Fruit fly (Drosophila melanogaster) whole organism, embryonic: Measurements from ENCODE around the gene Sf3b6.

Source experiments
- Adf1 ChIP-seq: fragments of 200-800 bp; sonication (Bioruptor generic); IDR thresholded peaks from 2 replicates; pipeline ENCODE4 v1.3.6; 2022; ENCODE audit warnings: missing biosample characterization, missing genetic modification characterization
- B-H2 ChIP-seq: fragments of 200-800 bp; sonication (Bioruptor generic); optimal IDR thresholded peaks from 2 replicates; lab custom pipeline; 2018; ENCODE audit warnings: missing biosample characterization, mild to moderate bottlenecking, missing genetic modification characterization
- BEAF-32 ChIP-seq: fragments of 200-800 bp; sonication (Bioruptor generic); optimal IDR thresholded peaks from 3 replicates; lab custom pipeline; 2017; ENCODE audit warnings: missing biosample characterization, missing genetic modification characterization, mild to moderate bottlenecking, moderate library complexity, missing genetic modification reagents
- Bteb2 ChIP-seq: fragments of 200-800 bp; sonication (Bioruptor generic); optimal IDR thresholded peaks from 2 replicates; lab custom pipeline; 2016; ENCODE audit warnings: missing biosample characterization, missing genetic modification characterization
- CG12299 ChIP-seq: fragments of 200-800 bp; sonication (Bioruptor generic); optimal IDR thresholded peaks from 2 replicates; lab custom pipeline; 2018; ENCODE audit warnings: missing biosample characterization, mild to moderate bottlenecking, missing genetic modification characterization
- CG13775 ChIP-seq: fragments of 200-800 bp; sonication (Bioruptor generic); optimal IDR thresholded peaks from 3 replicates; lab custom pipeline; 2017; ENCODE audit warnings: missing biosample characterization, mild to moderate bottlenecking, missing genetic modification characterization
- CG13894 ChIP-seq: fragments of 200-800 bp; sonication (Bioruptor generic); optimal IDR thresholded peaks from 3 replicates; lab custom pipeline; 2018; ENCODE audit warnings: missing biosample characterization, mild to moderate bottlenecking, missing genetic modification characterization, moderate library complexity
- CG14441 ChIP-seq: fragments of 200-800 bp; sonication (Bioruptor generic); IDR thresholded peaks from 2 replicates; pipeline ENCODE4 v1.3.6; 2022; ENCODE audit warnings: missing biosample characterization, missing genetic modification characterization
- CG16815 ChIP-seq: fragments of 200-800 bp; sonication (Bioruptor generic); optimal IDR thresholded peaks from 3 replicates; lab custom pipeline; 2017; ENCODE audit warnings: missing biosample characterization, mild to moderate bottlenecking, missing genetic modification characterization
- CG18262 ChIP-seq: fragments of 200-800 bp; optimal IDR thresholded peaks from 3 replicates; lab custom pipeline; 2019; ENCODE audit warnings: missing biosample characterization, mild to moderate bottlenecking, missing genetic modification characterization, moderate library complexity
- CG18619 ChIP-seq: fragments of 200-800 bp; sonication (Bioruptor generic); optimal IDR thresholded peaks from 3 replicates; lab custom pipeline; 2017; ENCODE audit warnings: missing biosample characterization, mild to moderate bottlenecking, missing genetic modification characterization
- CG2120 ChIP-seq: fragments of 200-800 bp; sonication (Bioruptor generic); optimal IDR thresholded peaks from 3 replicates; lab custom pipeline; 2016; ENCODE audit warnings: missing biosample characterization, missing genetic modification characterization
- CG2129 ChIP-seq: fragments of 200-800 bp; sonication (Bioruptor generic); IDR thresholded peaks from 2 replicates; pipeline ENCODE4 v1.3.6; 2022; ENCODE audit warnings: missing biosample characterization, missing genetic modification characterization; ENCODE audit not compliant: partially characterized antibody
- CG30431 ChIP-seq: fragments of 200-800 bp; sonication (Bioruptor generic); optimal IDR thresholded peaks from 2 replicates; lab custom pipeline; 2017; ENCODE audit warnings: missing biosample characterization, missing genetic modification characterization
- CG3407 ChIP-seq: fragments of 200-800 bp; sonication (Bioruptor generic); optimal IDR thresholded peaks from 2 replicates; lab custom pipeline; 2018; ENCODE audit warnings: missing biosample characterization, mild to moderate bottlenecking, missing genetic modification characterization
- CG9797 ChIP-seq: fragments of 200-800 bp; sonication (Bioruptor generic); optimal IDR thresholded peaks from 3 replicates; lab custom pipeline; 2018; ENCODE audit warnings: missing biosample characterization, mild to moderate bottlenecking, missing genetic modification characterization
- CG9817 ChIP-seq: fragments of 200-800 bp; sonication (Bioruptor generic); optimal IDR thresholded peaks from 2 replicates; lab custom pipeline; 2018; ENCODE audit warnings: missing biosample characterization, mild to moderate bottlenecking, missing genetic modification characterization, moderate library complexity
- CkIIα-i1 ChIP-seq: fragments of 200-800 bp; sonication (Bioruptor generic); IDR thresholded peaks from 2 replicates; pipeline ENCODE4 v1.3.6; 2022; ENCODE audit warnings: missing biosample characterization, missing genetic modification characterization
- CoRest ChIP-seq: fragments of 200-800 bp; sonication (Bioruptor generic); optimal IDR thresholded peaks from 3 replicates; lab custom pipeline; 2018; ENCODE audit warnings: missing biosample characterization, mild to moderate bottlenecking, missing genetic modification characterization, moderate library complexity
- Deaf1 ChIP-seq: fragments of 200-800 bp; optimal IDR thresholded peaks from 3 replicates; lab custom pipeline; 2019; ENCODE audit warnings: missing biosample characterization, mild to moderate bottlenecking, missing genetic modification characterization, moderate library complexity
- H2.0 ChIP-seq: fragments of 200-800 bp; sonication (Bioruptor generic); IDR thresholded peaks from 2 replicates; pipeline ENCODE4 v1.3.6; 2022; ENCODE audit warnings: missing biosample characterization, missing genetic modification characterization
- Hand ChIP-seq: fragments of 200-800 bp; sonication (Bioruptor generic); optimal IDR thresholded peaks from 2 replicates; lab custom pipeline; 2017; ENCODE audit warnings: mild to moderate bottlenecking, missing biosample characterization, missing genetic modification reagents, missing genetic modification characterization
- HmgD ChIP-seq: fragments of 200-800 bp; sonication (Bioruptor generic); optimal IDR thresholded peaks from 3 replicates; lab custom pipeline; 2016; ENCODE audit warnings: missing biosample characterization, missing genetic modification characterization
- Hmx ChIP-seq: fragments of 200-800 bp; sonication (Bioruptor generic); optimal IDR thresholded peaks from 2 replicates; lab custom pipeline; 2016; ENCODE audit warnings: missing biosample characterization, missing genetic modification characterization
- Kr ChIP-seq: fragments of 200-800 bp; sonication (Bioruptor generic); optimal IDR thresholded peaks from 2 replicates; lab custom pipeline; 2017; ENCODE audit warnings: missing biosample characterization, mild to moderate bottlenecking, missing genetic modification characterization
- Ravus ChIP-seq: fragments of 200-800 bp; sonication (Bioruptor generic); IDR thresholded peaks from 2 replicates; pipeline ENCODE4 v1.3.6; 2022; ENCODE audit warnings: missing biosample characterization, missing genetic modification characterization
- Sin3A ChIP-seq: fragments of >200 bp; optimal IDR thresholded peaks from 2 replicates; lab custom pipeline; 2018
- Sox100B ChIP-seq: fragments of 200-800 bp; sonication (Bioruptor generic); optimal IDR thresholded peaks from 3 replicates; lab custom pipeline; 2018; ENCODE audit warnings: missing biosample characterization, mild to moderate bottlenecking, missing genetic modification characterization
- Stat92E ChIP-seq, 3 experiments: fragments of >200 bp in 2 of 3; fragments of 200-800 bp in 1 of 3; sonication (Bioruptor generic) in 1 of 3; optimal IDR thresholded peaks; 2 replicates each; lab custom pipeline; 2017 to 2019; ENCODE audit warnings: missing biosample characterization in 3 of 3, missing genetic modification characterization in 3 of 3, mild to moderate bottlenecking in 1 of 3, moderate library complexity in 1 of 3
- ash1 ChIP-seq: fragments of 200-800 bp; sonication (Bioruptor generic); optimal IDR thresholded peaks from 2 replicates; lab custom pipeline; 2018; ENCODE audit warnings: missing biosample characterization, mild to moderate bottlenecking, missing genetic modification characterization
- bcd ChIP-seq: fragments of 200-800 bp; sonication (Bioruptor generic); optimal IDR thresholded peaks from 2 replicates; lab custom pipeline; 2017; ENCODE audit warnings: missing biosample characterization, mild to moderate bottlenecking, missing genetic modification characterization
- bigmax ChIP-seq: fragments of 200-800 bp; sonication (Bioruptor generic); optimal IDR thresholded peaks from 2 replicates; lab custom pipeline; 2018; ENCODE audit warnings: missing biosample characterization, mild to moderate bottlenecking, missing genetic modification characterization
- dmrt11E ChIP-seq: fragments of 200-800 bp; sonication (Bioruptor generic); optimal IDR thresholded peaks from 3 replicates; lab custom pipeline; 2018; ENCODE audit warnings: missing biosample characterization, mild to moderate bottlenecking, missing genetic modification characterization, moderate library complexity
- emc ChIP-seq: fragments of 200-800 bp; sonication (Bioruptor generic); optimal IDR thresholded peaks from 2 replicates; lab custom pipeline; 2016; ENCODE audit warnings: missing biosample characterization, missing genetic modification characterization
- fd102C ChIP-seq: fragments of 200-800 bp; sonication (Bioruptor generic); optimal IDR thresholded peaks from 2 replicates; lab custom pipeline; 2018; ENCODE audit warnings: missing biosample characterization, mild to moderate bottlenecking, missing genetic modification characterization, moderate library complexity
- ftz-f1 ChIP-seq: fragments of 200-800 bp; sonication (Bioruptor generic); optimal IDR thresholded peaks from 2 replicates; lab custom pipeline; 2016; ENCODE audit warnings: missing biosample characterization, missing genetic modification characterization
- gem ChIP-seq: fragments of 200-800 bp; sonication (Bioruptor generic); optimal IDR thresholded peaks from 2 replicates; lab custom pipeline; 2019; ENCODE audit warnings: missing biosample characterization, mild to moderate bottlenecking, missing genetic modification characterization, moderate library complexity
- gt ChIP-seq: fragments of 200-800 bp; sonication (Bioruptor generic); IDR thresholded peaks from 2 replicates; pipeline ENCODE4 v1.3.6; 2022; ENCODE audit warnings: missing biosample characterization, missing genetic modification characterization
- kay ChIP-seq: fragments of 200-800 bp; sonication (Bioruptor generic); optimal IDR thresholded peaks from 2 replicates; lab custom pipeline; 2016; ENCODE audit warnings: missing biosample characterization, missing genetic modification characterization
- luna ChIP-seq: fragments of 200-800 bp; sonication (Bioruptor generic); optimal IDR thresholded peaks from 2 replicates; lab custom pipeline; 2016; ENCODE audit warnings: missing biosample characterization, missing genetic modification characterization
- nerfin-1 ChIP-seq: fragments of 200-800 bp; sonication (Bioruptor generic); optimal IDR thresholded peaks from 3 replicates; lab custom pipeline; 2019; ENCODE audit warnings: missing biosample characterization, mild to moderate bottlenecking, missing genetic modification characterization, moderate library complexity
- oc ChIP-seq: fragments of 200-800 bp; sonication (Bioruptor generic); optimal IDR thresholded peaks from 2 replicates; lab custom pipeline; 2018; ENCODE audit warnings: missing biosample characterization, mild to moderate bottlenecking, missing genetic modification characterization, moderate library complexity
- org-1 ChIP-seq: fragments of 200-800 bp; sonication (Bioruptor generic); optimal IDR thresholded peaks from 2 replicates; lab custom pipeline; 2017; ENCODE audit warnings: missing biosample characterization, missing genetic modification characterization
- otp ChIP-seq: fragments of 200-800 bp; sonication (Bioruptor generic); IDR thresholded peaks from 3 replicates; pipeline ENCODE4, ENCODE4 v1.3.6; 2022; ENCODE audit warnings: missing biosample characterization, missing genetic modification characterization
- pho ChIP-seq: fragments of 200-800 bp; sonication (Bioruptor generic); optimal IDR thresholded peaks from 2 replicates; lab custom pipeline; 2016; ENCODE audit warnings: missing biosample characterization, missing genetic modification characterization
- pita ChIP-seq: fragments of 200-800 bp; sonication (Bioruptor generic); optimal IDR thresholded peaks from 2 replicates; lab custom pipeline; 2017; ENCODE audit warnings: missing biosample characterization, mild to moderate bottlenecking, missing genetic modification characterization
- salm ChIP-seq: fragments of 200-800 bp; sonication (Bioruptor generic); optimal IDR thresholded peaks from 2 replicates; lab custom pipeline; 2018; ENCODE audit warnings: missing biosample characterization, mild to moderate bottlenecking, missing genetic modification characterization
- sna ChIP-seq: fragments of 200-800 bp; sonication (Bioruptor generic); IDR thresholded peaks from 2 replicates; pipeline ENCODE4 v1.3.6; 2022; ENCODE audit warnings: missing biosample characterization, missing genetic modification characterization; ENCODE audit not compliant: partially characterized antibody
- ssp ChIP-seq: fragments of 200-800 bp; sonication (Bioruptor generic); IDR thresholded peaks from 2 replicates; pipeline ENCODE4 v1.3.6; 2022; ENCODE audit warnings: missing biosample characterization, missing genetic modification characterization
- wor ChIP-seq: fragments of 200-800 bp; sonication (Bioruptor generic); IDR thresholded peaks from 2 replicates; pipeline ENCODE4 v1.3.6; 2022; ENCODE audit warnings: missing biosample characterization, missing genetic modification characterization
- zen ChIP-seq: fragments of 200-800 bp; sonication (Bioruptor generic); optimal IDR thresholded peaks from 3 replicates; lab custom pipeline; 2018; ENCODE audit warnings: missing biosample characterization, mild to moderate bottlenecking, missing genetic modification characterization, moderate library complexity

Sf3b6 gene

dm6 chr3L:6181776-6182175 lies 11.2 kb downstream of the Sf3b6 start, which contains the start of gene CG10274 (continued):
- TF ChIP-seq nerfin-1 (tag; lab: Kevin White, UChicago) (peak; percentile 81), Hmx (no peak), HmgD (peak; percentile 6), pita (no peak), gt (no peak), dmrt11E (tag; lab: Kevin White, UChicago) (peak; percentile 77), salm (tag; lab: Kevin White, UChicago) (no peak), CG13775 (GFP tag; lab: Kevin White, UChicago) (peak; percentile 83), Bteb2 (peak; percentile 75), CG12299 (tag; lab: Kevin White, UChicago) (peak; percentile 19), Kr (GFP tag; lab: Kevin White, UChicago) (no peak), CG2120 (GFP tag; lab: Kevin White, UChicago) (peak; percentile 91), wor (GFP tag; lab: Robert Waterston, UW) (peak; percentile 29; the same call in 1 of the 2 replicates), fd102C (peak; percentile 37), CG9797 (GFP tag; lab: Kevin White, UChicago) (peak; percentile 24), CG2129 (no peak), Hand (GFP tag; lab: Kevin White, UChicago) (no peak), CG14441 (GFP tag; lab: Robert Waterston, UW) (peak; percentile 61), CkIIα-i1 (no peak), Sox100B (no peak), ssp (GFP tag; lab: Robert Waterston, UW) (peak; percentile 53), kay (GFP tag; lab: Kevin White, UChicago) (peak; percentile 67), CG18619 (GFP tag; lab: Kevin White, UChicago) (peak; percentile 77), Deaf1 (tag; lab: Kevin White, UChicago) (no peak), CoRest (tag; lab: Kevin White, UChicago) (peak; percentile 90), H2.0 (GFP tag; lab: Robert Waterston, UW) (peak; percentile 56; the same call in 1 of the 2 replicates), BEAF-32 (GFP tag; lab: Kevin White, UChicago) (peak; percentile 36), otp (GFP tag; lab: Robert Waterston, UW) (no peak), luna (GFP tag; lab: Kevin White, UChicago) (peak; percentile 65), org-1 (GFP tag; lab: Kevin White, UChicago) (peak; percentile 24), CG3407 (GFP tag; lab: Kevin White, UChicago) (peak; percentile 29), emc (GFP tag; lab: Kevin White, UChicago) (peak; percentile 47), pho (GFP tag; lab: Kevin White, UChicago) (peak; percentile 89), Ravus (GFP tag; lab: Robert Waterston, UW) (no peak), bcd (GFP tag; lab: Kevin White, UChicago) (peak; percentile 78), CG16815 (GFP tag; lab: Kevin White, UChicago) (peak; percentile 72), CG30431 (GFP tag; lab: Kevin White, UChicago) (peak; percentile 16), CG9817 (tag; lab: Kevin White, UChicago) (peak; percentile 81), sna (no peak), Stat92E (GFP tag; optimal IDR thresholded peaks at IDR 0.05; lab: Kevin White, UChicago) (peak in 1 of 3 experiments; percentile 39), zen (tag; lab: Kevin White, UChicago) (peak; percentile 81), ftz-f1 (GFP tag; lab: Kevin White, UChicago) (no peak), gem (tag; lab: Kevin White, UChicago) (peak; percentile 86), ash1 (GFP tag; lab: Kevin White, UChicago) (no peak), Adf1 (GFP tag; lab: Robert Waterston, UW) (no peak; the same call in 1 of the 2 replicates), oc (tag; lab: Kevin White, UChicago) (no peak), CG18262 (tag; lab: Kevin White, UChicago) (peak; percentile 76), CG13894 (tag; lab: Kevin White, UChicago) (no peak), B-H2 (GFP tag; lab: Kevin White, UChicago) (no peak), bigmax (GFP tag; lab: Kevin White, UChicago) (no peak), Sin3A (lab: Kevin White, UChicago) (peak; percentile 75)
